Fruit fly (Drosophila melanogaster) whole organism, embryonic: ENCODE data around the gene Gss1.
"Not testable (repeated sequence)": the region's sequence is repeated elsewhere in the genome, so short reads cannot be mapped to it uniquely, and the experiment has no call there.

ENCODE experiments used
- Awh ChIP-seq: fragments of 200-800 bp; sonication (Bioruptor generic); IDR thresholded peaks from 2 replicates; pipeline ENCODE4, ENCODE4 v1.3.6; 2022; ENCODE audit warnings: missing biosample characterization, missing genetic modification characterization
- B-H2 ChIP-seq: fragments of 200-800 bp; sonication (Bioruptor generic); optimal IDR thresholded peaks from 2 replicates; lab custom pipeline; 2018; ENCODE audit warnings: missing biosample characterization, mild to moderate bottlenecking, missing genetic modification characterization
- CG10209 ChIP-seq: fragments of 200-800 bp; sonication (Bioruptor generic); optimal IDR thresholded peaks from 3 replicates; lab custom pipeline; 2017; ENCODE audit warnings: missing biosample characterization, mild to moderate bottlenecking, missing genetic modification characterization, missing genetic modification reagents
- CG10654 ChIP-seq: fragments of 200-800 bp; sonication (Bioruptor generic); optimal IDR thresholded peaks from 2 replicates; lab custom pipeline; 2016; ENCODE audit warnings: missing biosample characterization, missing genetic modification characterization
- CG11398 ChIP-seq: fragments of 200-800 bp; sonication (Bioruptor generic); optimal IDR thresholded peaks from 2 replicates; lab custom pipeline; 2016; ENCODE audit warnings: missing biosample characterization, missing genetic modification characterization
- CG12391 ChIP-seq: fragments of 200-800 bp; sonication (Bioruptor generic); optimal IDR thresholded peaks from 3 replicates; lab custom pipeline; 2018; ENCODE audit warnings: missing biosample characterization, mild to moderate bottlenecking, missing genetic modification characterization, moderate library complexity
- CG13296 ChIP-seq: fragments of 200-800 bp; sonication (Bioruptor generic); optimal IDR thresholded peaks from 3 replicates; lab custom pipeline; 2018; ENCODE audit warnings: missing biosample characterization, mild to moderate bottlenecking, missing genetic modification characterization
- CG13894 ChIP-seq: fragments of 200-800 bp; sonication (Bioruptor generic); optimal IDR thresholded peaks from 3 replicates; lab custom pipeline; 2018; ENCODE audit warnings: missing biosample characterization, mild to moderate bottlenecking, missing genetic modification characterization, moderate library complexity
- CG14965 ChIP-seq: fragments of 200-800 bp; sonication (Bioruptor generic); optimal IDR thresholded peaks from 2 replicates; lab custom pipeline; 2016; ENCODE audit warnings: missing biosample characterization, missing genetic modification characterization, borderline replicate concordance
- CG16779 ChIP-seq: fragments of 200-800 bp; sonication (Bioruptor generic); IDR thresholded peaks from 2 replicates; pipeline ENCODE4 v1.3.6; 2022; ENCODE audit warnings: missing biosample characterization, missing genetic modification characterization
- CG18011 ChIP-seq: fragments of 200-800 bp; sonication (Bioruptor generic); optimal IDR thresholded peaks from 2 replicates; lab custom pipeline; 2017; ENCODE audit warnings: missing biosample characterization, missing genetic modification characterization, mild to moderate bottlenecking, moderate library complexity, missing genotype
- CG2120 ChIP-seq: fragments of 200-800 bp; sonication (Bioruptor generic); optimal IDR thresholded peaks from 3 replicates; lab custom pipeline; 2016; ENCODE audit warnings: missing biosample characterization, missing genetic modification characterization
- CG31365 ChIP-seq: fragments of 200-800 bp; sonication (Bioruptor generic); optimal IDR thresholded peaks from 2 replicates; lab custom pipeline; 2018; ENCODE audit warnings: missing biosample characterization, mild to moderate bottlenecking, missing genetic modification characterization
- CG32767 ChIP-seq: fragments of 200-800 bp; sonication (Bioruptor generic); IDR thresholded peaks from 2 replicates; pipeline ENCODE4 v1.3.6; 2022; ENCODE audit warnings: missing biosample characterization, missing genetic modification characterization
- CG33213 ChIP-seq: fragments of 200-800 bp; sonication (Bioruptor generic); optimal IDR thresholded peaks from 3 replicates; lab custom pipeline; 2016; ENCODE audit warnings: missing biosample characterization, missing genetic modification characterization
- CG3407 ChIP-seq: fragments of 200-800 bp; sonication (Bioruptor generic); optimal IDR thresholded peaks from 2 replicates; lab custom pipeline; 2018; ENCODE audit warnings: missing biosample characterization, mild to moderate bottlenecking, missing genetic modification characterization
- CG3726 ChIP-seq: fragments of 200-800 bp; sonication (Bioruptor generic); IDR thresholded peaks from 3 replicates; pipeline ENCODE4, ENCODE4 v1.3.6; 2022; ENCODE audit warnings: missing biosample characterization, missing genetic modification characterization
- CG3847 ChIP-seq: fragments of 200-800 bp; sonication (Bioruptor generic); IDR thresholded peaks from 2 replicates; pipeline ENCODE4 v1.3.6; 2022; ENCODE audit warnings: missing biosample characterization, missing genetic modification characterization
- CG8281 ChIP-seq: fragments of 200-800 bp; sonication (Bioruptor generic); optimal IDR thresholded peaks from 2 replicates; lab custom pipeline; 2018; ENCODE audit warnings: missing biosample characterization, mild to moderate bottlenecking, missing genetic modification characterization, moderate library complexity
- CG8478 ChIP-seq: fragments of >200 bp; optimal IDR thresholded peaks from 2 replicates; lab custom pipeline; 2018
- CG9876 ChIP-seq: fragments of 200-800 bp; sonication (Bioruptor generic); optimal IDR thresholded peaks from 2 replicates; lab custom pipeline; 2016; ENCODE audit warnings: missing biosample characterization, missing genetic modification characterization
- HLH3B ChIP-seq: fragments of 200-800 bp; sonication (Bioruptor generic); IDR thresholded peaks from 2 replicates; pipeline ENCODE4 v1.3.6; 2022; ENCODE audit warnings: missing biosample characterization, missing genetic modification characterization
- HLH54F ChIP-seq: fragments of 200-800 bp; sonication (Bioruptor generic); optimal IDR thresholded peaks from 3 replicates; lab custom pipeline; 2016; ENCODE audit warnings: missing biosample characterization, missing genetic modification characterization
- MBD-R2 ChIP-seq: fragments of 200-800 bp; sonication (Bioruptor generic); IDR thresholded peaks from 2 replicates; pipeline ENCODE4 v1.3.6; 2022; ENCODE audit warnings: missing biosample characterization, missing genetic modification characterization
- NFAT ChIP-seq: fragments of 200-800 bp; sonication (Bioruptor generic); IDR thresholded peaks from 2 replicates; pipeline ENCODE4 v1.3.6; 2022; ENCODE audit warnings: missing biosample characterization, missing genetic modification characterization
- Nf-YC ChIP-seq: fragments of 200-800 bp; optimal IDR thresholded peaks from 3 replicates; lab custom pipeline; 2019; ENCODE audit warnings: missing biosample characterization, mild to moderate bottlenecking, missing genetic modification characterization, moderate library complexity
- Sin3A ChIP-seq: fragments of >200 bp; optimal IDR thresholded peaks from 2 replicates; lab custom pipeline; 2018
- Sox100B ChIP-seq: fragments of 200-800 bp; sonication (Bioruptor generic); optimal IDR thresholded peaks from 3 replicates; lab custom pipeline; 2018; ENCODE audit warnings: missing biosample characterization, mild to moderate bottlenecking, missing genetic modification characterization
- Sry-δ ChIP-seq: fragments of 200-800 bp; sonication (Bioruptor generic); optimal IDR thresholded peaks from 2 replicates; lab custom pipeline; 2016; ENCODE audit warnings: missing biosample characterization, missing genetic modification characterization
- Ssrp ChIP-seq: fragments of 200-800 bp; sonication (Bioruptor generic); optimal IDR thresholded peaks from 2 replicates; lab custom pipeline; 2018; ENCODE audit warnings: missing biosample characterization, mild to moderate bottlenecking, missing genetic modification characterization, moderate library complexity
- Taf1 ChIP-seq: fragments of 200-800 bp; sonication (Bioruptor generic); IDR thresholded peaks from 2 replicates; pipeline ENCODE4 v1.3.6; 2022; ENCODE audit warnings: missing biosample characterization, missing genetic modification characterization
- ato ChIP-seq: fragments of 200-800 bp; sonication (Bioruptor generic); IDR thresholded peaks from 2 replicates; pipeline ENCODE4 v1.3.6; 2022; ENCODE audit warnings: missing biosample characterization, missing genetic modification characterization; ENCODE audit not compliant: partially characterized antibody
- chm ChIP-seq: fragments of 200-800 bp; sonication (Bioruptor generic); IDR thresholded peaks from 2 replicates; pipeline ENCODE4 v1.3.6; 2022; ENCODE audit warnings: missing biosample characterization, missing genetic modification characterization
- crp ChIP-seq, 2 experiments: fragments of 200-800 bp; sonication (Bioruptor generic); optimal IDR thresholded peaks; 2 replicates in 1 of 2; 3 replicates in 1 of 2; lab custom pipeline; 2017; ENCODE audit warnings: missing biosample characterization in 2 of 2, missing genetic modification characterization in 2 of 2, mild to moderate bottlenecking in 1 of 2, moderate library complexity in 1 of 2
- danr ChIP-seq: fragments of 200-800 bp; sonication (Bioruptor generic); IDR thresholded peaks from 2 replicates; pipeline ENCODE4 v1.3.6; 2022; ENCODE audit warnings: missing biosample characterization, missing genetic modification characterization
- emc ChIP-seq: fragments of 200-800 bp; sonication (Bioruptor generic); optimal IDR thresholded peaks from 2 replicates; lab custom pipeline; 2016; ENCODE audit warnings: missing biosample characterization, missing genetic modification characterization
- eve ChIP-seq, 2 experiments: fragments of >200 bp; optimal IDR thresholded peaks; 2 replicates each; lab custom pipeline; 2017; ENCODE audit warnings: missing biosample characterization in 2 of 2, missing genetic modification characterization in 2 of 2
- fd102C ChIP-seq: fragments of 200-800 bp; sonication (Bioruptor generic); optimal IDR thresholded peaks from 2 replicates; lab custom pipeline; 2018; ENCODE audit warnings: missing biosample characterization, mild to moderate bottlenecking, missing genetic modification characterization, moderate library complexity
- ftz-f1 ChIP-seq: fragments of 200-800 bp; sonication (Bioruptor generic); optimal IDR thresholded peaks from 2 replicates; lab custom pipeline; 2016; ENCODE audit warnings: missing biosample characterization, missing genetic modification characterization
- gsb-n ChIP-seq: fragments of 200-800 bp; sonication (Bioruptor generic); optimal IDR thresholded peaks from 3 replicates; lab custom pipeline; 2018; ENCODE audit warnings: missing biosample characterization, mild to moderate bottlenecking, missing genetic modification characterization
- her ChIP-seq: fragments of 200-800 bp; sonication (Bioruptor generic); optimal IDR thresholded peaks from 2 replicates; lab custom pipeline; 2016; ENCODE audit warnings: missing biosample characterization, missing genetic modification characterization
- lab ChIP-seq: fragments of 200-800 bp; sonication (Bioruptor generic); optimal IDR thresholded peaks from 3 replicates; lab custom pipeline; 2017; ENCODE audit warnings: missing biosample characterization, missing genetic modification characterization, mild to moderate bottlenecking, moderate library complexity, missing genetic modification reagents
- lov ChIP-seq, 2 experiments: fragments of 200-800 bp in 1 of 2; fragments of >200 bp in 1 of 2; sonication (Bioruptor generic) in 1 of 2; IDR thresholded peaks in 1 of 2; optimal IDR thresholded peaks in 1 of 2; 2 replicates in 1 of 2; 3 replicates in 1 of 2; pipeline versions ENCODE4 v1.3.6 to Lab custom; 2017 to 2022; ENCODE audit warnings: missing biosample characterization in 1 of 2, missing genetic modification characterization in 1 of 2
- pzg ChIP-seq: fragments of 200-800 bp; sonication (Bioruptor generic); optimal IDR thresholded peaks from 3 replicates; lab custom pipeline; 2018; ENCODE audit warnings: missing biosample characterization, mild to moderate bottlenecking, missing genetic modification characterization, moderate library complexity
- salm ChIP-seq: fragments of 200-800 bp; sonication (Bioruptor generic); optimal IDR thresholded peaks from 2 replicates; lab custom pipeline; 2018; ENCODE audit warnings: missing biosample characterization, mild to moderate bottlenecking, missing genetic modification characterization
- sens-2 ChIP-seq: fragments of 200-800 bp; sonication (Bioruptor generic); IDR thresholded peaks from 2 replicates; pipeline ENCODE4 v1.3.6; 2022; ENCODE audit warnings: missing biosample characterization, missing genetic modification characterization
- tgo ChIP-seq: fragments of 200-800 bp; sonication (Bioruptor generic); IDR thresholded peaks from 3 replicates; pipeline ENCODE4 v1.3.6; 2022; ENCODE audit warnings: missing biosample characterization, missing genetic modification characterization
- trh ChIP-seq: fragments of 200-800 bp; sonication (Bioruptor generic); optimal IDR thresholded peaks from 2 replicates; lab custom pipeline; 2016; ENCODE audit warnings: missing biosample characterization, missing genetic modification characterization

Gene Gss1

dm6 chrX:17899402-17899801, 10.1 kb downstream of the Gss1 start, which contains the start of gene Gss2:
Gss2 (plus strand) TSS chrX:17899702.
- not testable (repeated sequence) for TF ChIP-seq chm (GFP tag; lab: Robert Waterston, UW); fd102C (GFP tag; lab: Kevin White, UChicago); CG11398
- TF ChIP-seq, all 482 proteins: peak for 0; not testable (repeated sequence) for 482

dm6 chrX:17907184-17908006, 18.0 kb downstream of the Gss1 start, which contains the start of the genes CG7772 and Vps4:
CG7772 (minus strand) TSS chrX:17907261.
Vps4 (plus strand) TSS chrX:17907692.
- no peak for TF ChIP-seq tgo
- TF ChIP-seq Taf1 (GFP tag; lab: Robert Waterston, UW), result no peak
- TF ChIP-seq lov (optimal IDR thresholded peaks at IDR 0.05; lab: Kevin White, UChicago), result no peak
- TF ChIP-seq lov (GFP tag; IDR thresholded peaks at IDR 0.05; lab: Robert Waterston, UW), result no peak
- TF ChIP-seq emc (GFP tag; lab: Kevin White, UChicago), result no peak
- TF ChIP-seq Sox100B (GFP tag; lab: Kevin White, UChicago), result no peak
- peak; percentile 34 for TF ChIP-seq Sry-δ (GFP tag; lab: Kevin White, UChicago)
- peak; percentile 29 for TF ChIP-seq Sin3A (lab: Kevin White, UChicago)
- no peak for TF ChIP-seq NFAT (GFP tag; lab: Robert Waterston, UW)
- no peak for TF ChIP-seq her (GFP tag; lab: Kevin White, UChicago)
- peak; percentile 0 for TF ChIP-seq ftz-f1 (GFP tag; lab: Kevin White, UChicago)
- TF ChIP-seq CG13296 (GFP tag; lab: Kevin White, UChicago), result no peak
- TF ChIP-seq sens-2 (GFP tag; lab: Robert Waterston, UW), result no peak
- TF ChIP-seq danr (GFP tag; lab: Robert Waterston, UW), result no peak
- no peak for TF ChIP-seq CG8281 (tag; lab: Kevin White, UChicago)
- TF ChIP-seq CG9876, result no peak
- peak; percentile 10 for TF ChIP-seq Nf-YC
- TF ChIP-seq Awh, result no peak
- TF ChIP-seq gsb-n (tag; lab: Kevin White, UChicago), result peak; percentile 10
- peak; percentile 52 for TF ChIP-seq pzg
- TF ChIP-seq CG8478 (lab: Kevin White, UChicago), result no peak
- TF ChIP-seq CG33213 (GFP tag; lab: Kevin White, UChicago), result no peak
- no peak for TF ChIP-seq Ssrp
- TF ChIP-seq CG14965 (GFP tag; lab: Kevin White, UChicago), result no peak
- TF ChIP-seq CG10654, result no peak
- TF ChIP-seq CG12391 (tag; lab: Kevin White, UChicago), result peak; percentile 1
- TF ChIP-seq trh (GFP tag; lab: Kevin White, UChicago), result no peak
- no peak for TF ChIP-seq CG3726 (GFP tag; lab: Robert Waterston, UW)
- no peak for TF ChIP-seq CG2120
- TF ChIP-seq HLH54F, result peak; percentile 3
- no peak for TF ChIP-seq CG32767 (GFP tag; lab: Robert Waterston, UW)
- peak; percentile 14; the same call in 1 of the 2 replicates for TF ChIP-seq CG3847 (GFP tag; lab: Robert Waterston, UW)
- peak in 1 of 2 experiments; percentile 12 for TF ChIP-seq crp (GFP tag; optimal IDR thresholded peaks at IDR 0.05; lab: Kevin White, UChicago)
- no peak for TF ChIP-seq CG31365
- no peak for TF ChIP-seq salm (tag; lab: Kevin White, UChicago)
- TF ChIP-seq lab (GFP tag; lab: Kevin White, UChicago), result no peak
- no peak for TF ChIP-seq CG16779 (GFP tag; lab: Robert Waterston, UW)
- no peak for TF ChIP-seq eve (GFP tag; optimal IDR thresholded peaks at IDR 0.05; lab: Kevin White, UChicago)
- TF ChIP-seq CG18011 (GFP tag; lab: Kevin White, UChicago), result no peak
- no peak for TF ChIP-seq ato
- no peak for TF ChIP-seq CG13894 (tag; lab: Kevin White, UChicago)
- TF ChIP-seq MBD-R2 (GFP tag; lab: Robert Waterston, UW), result peak; percentile 28
- no peak for TF ChIP-seq B-H2 (GFP tag; lab: Kevin White, UChicago)
- TF ChIP-seq HLH3B (GFP tag; lab: Robert Waterston, UW), result no peak
- TF ChIP-seq CG3407 (GFP tag; lab: Kevin White, UChicago), result no peak
- no peak for TF ChIP-seq CG10209 (GFP tag; lab: Kevin White, UChicago)
